Worm (Caenorhabditis elegans): ENCODE data around the gene C30B5.2.
A peak's percentile ranks its signal among the peaks of the same experiment; 100 is the strongest.

C30B5.2 gene

DNA sequence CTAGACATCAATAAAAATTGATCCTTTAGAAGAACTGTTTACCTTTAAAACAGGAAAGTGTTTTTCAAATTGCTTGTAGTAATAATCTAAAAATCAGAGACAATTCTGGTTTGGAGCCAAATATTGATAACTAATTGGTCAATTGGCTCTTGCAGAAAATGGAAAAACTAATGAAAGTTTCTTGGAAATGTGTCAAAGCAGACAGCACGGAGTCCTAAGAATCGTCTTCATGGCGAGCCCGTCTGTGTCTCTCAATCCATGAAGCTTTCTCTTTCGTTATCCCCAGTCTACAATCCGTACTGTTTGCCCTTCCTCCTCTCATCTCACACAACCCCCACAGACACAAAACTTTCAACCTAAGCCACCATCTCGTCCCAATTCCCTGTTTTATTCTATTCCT is 17.4 kb upstream of the C30B5.2 start, which contains the start of gene F40H3.1:
TSS of gene F40H3.1 (plus strand) at position 301 of the 400 bp plus-strand sequence.
- TF ChIP-seq nhr-28 (tag; optimal IDR thresholded peaks at IDR 0.05) (no peak), lsy-2 (tag; optimal IDR thresholded peaks at IDR 0.05) (no peak), mep-1 (tag; optimal IDR thresholded peaks at IDR 0.05) (no peak), elt-3 (tag; optimal IDR thresholded peaks at IDR 0.05) (no peak), lin-13 (tag; optimal IDR thresholded peaks at IDR 0.05) (no peak), mab-5 (tag; optimal IDR thresholded peaks at IDR 0.05) (no peak), hlh-1 (tag; optimal IDR thresholded peaks at IDR 0.05) (no peak), unc-39 (tag; optimal IDR thresholded peaks at IDR 0.05) (no peak), mls-2 (tag; optimal IDR thresholded peaks at IDR 0.05) (no peak), blmp-1 (tag; optimal IDR thresholded peaks at IDR 0.05) (no peak), nhr-12 (tag; optimal IDR thresholded peaks at IDR 0.05) (no peak), unc-120 (tag; optimal IDR thresholded peaks at IDR 0.05; ENCODE audit: poor library complexity, severe bottlenecking) (no peak), flh-1 (GFP tag; optimal IDR thresholded peaks at IDR 0.05) (no peak), nhr-2 (tag; optimal IDR thresholded peaks at IDR 0.05) (no peak), zip-8 (tag; optimal IDR thresholded peaks at IDR 0.05) (no peak), ces-1 (GFP tag; optimal IDR thresholded peaks at IDR 0.05) (no peak), M03D4.4 (tag; optimal IDR thresholded peaks at IDR 0.05) (no peak)

DNA sequence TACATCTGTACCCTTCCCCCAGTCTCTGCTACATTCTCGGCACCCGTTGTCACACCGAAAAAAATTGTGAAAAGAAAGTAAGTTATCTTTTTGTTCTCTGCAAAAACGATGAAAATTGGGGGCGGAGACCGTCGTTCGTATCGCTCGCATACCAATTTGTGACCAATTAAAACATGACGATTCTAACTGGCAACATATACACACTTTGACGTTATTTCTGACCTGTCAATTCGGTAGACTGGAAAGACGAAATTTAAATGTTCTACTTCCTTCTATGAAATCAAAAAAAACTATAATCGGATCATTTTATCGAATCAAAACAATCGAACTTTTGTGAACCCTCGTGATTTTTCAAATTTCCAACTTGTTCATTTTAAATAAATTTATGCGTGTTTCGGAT is 16.4 kb upstream of the C30B5.2 start:
- no peak for TF ChIP-seq sptf-1 (tag; optimal IDR thresholded peaks at IDR 0.05)

DNA sequence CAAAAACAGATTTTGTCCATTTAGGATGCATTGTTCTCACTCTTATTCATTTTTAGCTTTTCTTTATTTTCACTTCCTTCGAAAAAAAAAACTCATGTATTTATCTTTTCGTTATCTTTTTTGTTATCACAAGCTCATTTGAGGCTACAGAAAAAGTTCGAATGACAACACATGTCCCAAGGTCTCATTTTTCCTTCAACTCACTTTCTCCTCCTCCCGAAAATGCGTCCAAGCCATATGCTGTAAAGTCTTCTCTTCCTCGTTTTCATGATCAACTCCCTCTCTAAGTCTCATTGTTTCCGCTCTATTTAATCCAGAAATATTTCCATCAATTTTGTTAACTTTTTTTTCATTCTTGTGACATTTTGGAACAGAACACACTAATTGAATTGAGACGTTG is 15.6 kb upstream of the C30B5.2 start:
- TF ChIP-seq ces-1 (GFP tag; optimal IDR thresholded peaks at IDR 0.05): peak; percentile 16
- TF ChIP-seq cnd-1 (tag; optimal IDR thresholded peaks at IDR 0.05): no peak
- TF ChIP-seq unc-120 (tag; optimal IDR thresholded peaks at IDR 0.05; ENCODE audit: poor library complexity, severe bottlenecking): peak; percentile 56
- peak; percentile 62 for TF ChIP-seq hlh-1 (tag; optimal IDR thresholded peaks at IDR 0.05)

DNA sequence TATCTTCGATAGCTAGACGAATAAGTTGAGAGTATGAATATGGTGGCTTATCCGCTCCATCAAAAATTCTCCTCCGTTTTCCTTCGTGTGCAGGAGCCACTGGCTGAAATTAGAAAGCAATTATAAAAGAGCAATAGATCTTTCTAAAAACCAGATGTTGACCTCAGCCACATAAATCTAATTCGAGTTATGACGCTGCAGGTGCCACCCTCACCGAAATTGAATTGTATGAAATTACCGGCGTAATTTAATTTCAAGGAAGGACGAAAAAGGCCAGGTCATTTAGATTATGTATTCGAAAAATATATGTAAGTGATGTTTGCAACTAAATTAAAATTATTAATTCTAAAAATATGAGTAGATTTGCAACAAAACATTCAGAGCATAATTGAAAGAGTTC is 6.2 kb upstream of the C30B5.2 start:
- TF ChIP-seq ces-1 (GFP tag; optimal IDR thresholded peaks at IDR 0.05) (peak; percentile 95), lin-32 (GFP tag; optimal IDR thresholded peaks at IDR 0.05) (no peak)

DNA sequence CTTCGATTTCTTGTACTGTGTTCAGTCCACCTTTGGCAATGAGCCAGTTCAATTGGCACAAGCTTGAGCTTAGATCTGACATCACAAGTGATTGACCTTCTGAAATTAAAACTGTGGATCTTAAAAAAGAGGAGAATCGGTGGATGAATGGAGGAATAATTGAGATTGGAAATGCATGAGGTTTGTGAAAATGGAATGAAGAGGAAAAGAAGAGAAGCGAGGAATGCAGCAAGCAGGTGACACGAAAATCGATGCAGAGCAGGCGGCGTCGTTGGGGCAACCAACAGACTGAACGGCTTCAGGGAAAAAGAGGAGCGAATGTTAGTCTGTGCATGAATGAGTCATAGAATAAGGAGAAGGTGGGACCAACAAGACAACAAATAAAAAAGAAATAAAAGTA is 5.7 kb upstream of the C30B5.2 start, which contains the start of gene fkh-8:
TSS of gene fkh-8 (minus strand) at position 101 of the 400 bp plus-strand sequence.
- TF ChIP-seq zip-8 (tag; optimal IDR thresholded peaks at IDR 0.05): no peak
- TF ChIP-seq lin-32 (GFP tag; optimal IDR thresholded peaks at IDR 0.05): no peak
- no peak for TF ChIP-seq ces-1 (GFP tag; optimal IDR thresholded peaks at IDR 0.05)
- TF ChIP-seq nhr-237 (tag; optimal IDR thresholded peaks at IDR 0.05): no peak
- TF ChIP-seq cnd-1 (tag; optimal IDR thresholded peaks at IDR 0.05): no peak
- no peak for TF ChIP-seq unc-120 (tag; optimal IDR thresholded peaks at IDR 0.05; ENCODE audit: poor library complexity, severe bottlenecking)
- no peak for TF ChIP-seq flh-1 (GFP tag; optimal IDR thresholded peaks at IDR 0.05)
- no peak for TF ChIP-seq mab-5 (tag; optimal IDR thresholded peaks at IDR 0.05)
- no peak for TF ChIP-seq sptf-1 (tag; optimal IDR thresholded peaks at IDR 0.05)
- TF ChIP-seq drap-1 (GFP tag; optimal IDR thresholded peaks at IDR 0.05): no peak
- no peak for TF ChIP-seq hlh-1 (tag; optimal IDR thresholded peaks at IDR 0.05)

DNA sequence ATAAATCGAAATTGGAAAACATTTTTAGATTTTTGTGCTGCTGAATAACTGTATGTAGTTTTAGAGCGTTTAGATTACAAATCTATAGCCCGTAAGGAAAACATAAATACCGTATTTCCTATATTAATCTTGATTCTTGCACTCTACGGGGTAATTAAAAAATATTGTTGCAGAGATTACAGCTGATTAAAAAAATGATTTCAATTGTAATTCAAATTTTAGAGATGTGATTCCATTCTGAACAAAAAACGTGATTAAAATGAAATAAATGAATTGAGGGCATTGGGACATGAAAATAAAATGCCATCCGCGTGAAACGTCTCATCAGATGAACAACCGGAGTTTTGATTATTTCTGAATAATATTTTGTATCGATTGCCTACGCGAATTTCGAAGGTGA is 4.5 kb upstream of the C30B5.2 start, which contains the start of gene cpb-2:
TSS of gene cpb-2 (plus strand) at position 301 of the 400 bp plus-strand sequence.
- TF ChIP-seq zip-8 (tag; optimal IDR thresholded peaks at IDR 0.05): no peak
- TF ChIP-seq tbx-8 (GFP tag; optimal IDR thresholded peaks at IDR 0.05): no peak
- no peak for TF ChIP-seq ztf-11 (tag; optimal IDR thresholded peaks at IDR 0.05)
- no peak for TF ChIP-seq bed-3 (GFP tag; optimal IDR thresholded peaks at IDR 0.05)

DNA sequence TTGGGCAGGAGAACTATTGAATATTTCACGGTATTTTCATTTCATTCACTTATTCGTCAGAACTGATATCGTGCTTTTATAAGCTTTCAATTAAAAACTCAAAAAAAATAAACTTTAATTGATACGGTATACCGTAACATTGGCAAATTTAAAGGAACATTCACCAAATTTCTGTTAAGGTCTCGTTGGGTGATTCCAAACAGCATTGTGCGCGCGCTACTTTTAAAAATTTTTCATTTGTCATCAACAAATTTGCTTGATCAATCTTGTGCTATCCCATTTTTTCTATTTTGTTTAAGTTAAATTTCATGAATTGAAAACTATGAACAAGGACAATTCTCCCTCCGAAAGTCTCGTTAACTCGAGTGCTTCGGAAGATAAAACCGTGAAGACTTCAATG is 1.5 kb downstream of the C30B5.2 start, which contains the start of gene szy-4:
TSS of gene szy-4 (plus strand) at position 229 of the 400 bp plus-strand sequence.
- TF ChIP-seq cnd-1 (tag; optimal IDR thresholded peaks at IDR 0.05) (no peak), elt-3 (tag; optimal IDR thresholded peaks at IDR 0.05) (no peak), unc-62 (GFP tag; optimal IDR thresholded peaks at IDR 0.05) (no peak), lin-13 (tag; optimal IDR thresholded peaks at IDR 0.05) (no peak), nhr-2 (tag; optimal IDR thresholded peaks at IDR 0.05) (no peak), ces-1 (GFP tag; optimal IDR thresholded peaks at IDR 0.05) (no peak)

DNA sequence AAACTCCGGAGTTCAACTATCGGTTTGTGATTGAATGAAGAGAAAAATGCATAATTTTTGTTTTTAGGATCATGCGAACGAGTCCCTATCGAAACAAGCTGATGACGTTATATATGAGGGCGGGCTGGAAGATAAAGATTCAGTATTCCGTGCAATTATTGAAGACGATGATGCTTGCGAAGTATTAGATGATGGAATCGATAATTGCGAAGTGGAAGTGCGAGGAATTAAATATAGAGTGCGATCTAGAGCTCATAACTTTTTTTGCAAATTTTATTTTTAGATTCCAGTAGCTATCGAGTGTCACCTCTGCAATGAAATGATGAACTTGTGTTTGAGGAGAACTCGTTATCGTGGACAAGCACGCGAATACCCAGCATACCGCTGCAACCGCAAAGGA is 2.0 kb downstream of the C30B5.2 start:
- TF ChIP-seq elt-3 (tag; optimal IDR thresholded peaks at IDR 0.05): no peak
- TF ChIP-seq nhr-12 (tag; optimal IDR thresholded peaks at IDR 0.05): no peak
- no peak for TF ChIP-seq ztf-11 (tag; optimal IDR thresholded peaks at IDR 0.05)
- TF ChIP-seq sem-2 (GFP tag; optimal IDR thresholded peaks at IDR 0.05): no peak

All from whole organism, mixed stage, embryonic.